Fruit fly (Drosophila melanogaster): ENCODE measurements around the gene CG6026.
A peak's percentile ranks its signal among the peaks of the same experiment; 100 is the strongest.

The CG6026 gene

dm6 chr3R:18998370-18998769, 35.0 kb upstream of the CG6026 start:
- TF ChIP-seq Gug (GFP tag; IDR thresholded peaks at IDR 0.05) (0 out of 4 replicates have a peak, but pooled peaks have one; percentile 18), mirr (GFP tag; optimal IDR thresholded peaks at IDR 0.05) (no peak), CG7839 (tag; optimal IDR thresholded peaks at IDR 0.05) (peak; percentile 18), prd (optimal IDR thresholded peaks at IDR 0.05) (no peak), prd (GFP tag; IDR thresholded peaks at IDR 0.05) (peak; percentile 55; the same call in 1 of the 3 replicates), Drgx (GFP tag; IDR thresholded peaks at IDR 0.05) (0 out of 2 replicates have a peak, but pooled peaks have one; percentile 5), mam (GFP tag; optimal IDR thresholded peaks at IDR 0.05) (peak; percentile 30), kah (GFP tag; optimal IDR thresholded peaks at IDR 0.05) (no peak), bsh (GFP tag; optimal IDR thresholded peaks at IDR 0.05) (peak in 1 of 2 experiments; percentile 47), lmd (GFP tag; IDR thresholded peaks at IDR 0.05) (0 out of 2 replicates have a peak, but pooled peaks have one; percentile 18), CG11456 (GFP tag; IDR thresholded peaks at IDR 0.05) (0 out of 3 replicates have a peak, but pooled peaks have one; percentile 18), sens (GFP tag) (peak; percentile 10), slbo (GFP tag; IDR thresholded peaks at IDR 0.05) (peak; percentile 47), chn (GFP tag; optimal IDR thresholded peaks at IDR 0.05) (no peak), wdn (GFP tag; IDR thresholded peaks at IDR 0.05) (0 out of 2 replicates have a peak, but pooled peaks have one; percentile 10), CG8765 (GFP tag; IDR thresholded peaks at IDR 0.05) (0 out of 2 replicates have a peak, but pooled peaks have one; percentile 15), CG12744 (GFP tag; optimal IDR thresholded peaks at IDR 0.05) (no peak), ind (GFP tag; optimal IDR thresholded peaks at IDR 0.05) (peak; percentile 33), zfh1 (GFP tag; IDR thresholded peaks at IDR 0.05) (0 out of 3 replicates have a peak, but pooled peaks have one; percentile 7), ranshi (GFP tag; IDR thresholded peaks at IDR 0.05) (peak; percentile 41; the same call in 1 of the 2 replicates), CG8944 (GFP tag; optimal IDR thresholded peaks at IDR 0.05) (peak; percentile 1), Med (GFP tag) (peak; percentile 64), CG11696 (GFP tag; IDR thresholded peaks at IDR 0.05) (no peak), CG32532 (GFP tag; IDR thresholded peaks at IDR 0.05) (peak; percentile 25; the same call in 1 of the 2 replicates), CG32772 (GFP tag; IDR thresholded peaks at IDR 0.05) (peak; percentile 48; the same call in 1 of the 2 replicates), grn (GFP tag; optimal IDR thresholded peaks at IDR 0.05) (no peak), vvl (GFP tag; IDR thresholded peaks at IDR 0.05) (peak; percentile 7; the same call in 1 of the 2 replicates), eve (GFP tag; optimal IDR thresholded peaks at IDR 0.05) (no peak), sisA (GFP tag; IDR thresholded peaks at IDR 0.05) (peak; percentile 37; the same call in 1 of the 2 replicates), Atf-2 (GFP tag; optimal IDR thresholded peaks at IDR 0.05) (peak; percentile 5), Ets65A (GFP tag) (peak; percentile 83), ems (GFP tag; optimal IDR thresholded peaks at IDR 0.05) (peak; percentile 25), Ptx1 (GFP tag; IDR thresholded peaks at IDR 0.05) (0 out of 2 replicates have a peak, but pooled peaks have one; percentile 17), crol (GFP tag; IDR thresholded peaks at IDR 0.05) (no peak), dysf (GFP tag; IDR thresholded peaks at IDR 0.05) (peak; percentile 38; the same call in 1 of the 3 replicates), phol (tag; optimal IDR thresholded peaks at IDR 0.05) (peak; percentile 12), ssp (GFP tag; IDR thresholded peaks at IDR 0.05) (peak; percentile 15; the same call in 1 of the 2 replicates), tin (GFP tag; optimal IDR thresholded peaks at IDR 0.05) (peak; percentile 8), kay (GFP tag; optimal IDR thresholded peaks at IDR 0.05) (no peak), CG8290 (GFP tag; optimal IDR thresholded peaks at IDR 0.05) (no peak), CG8290 (tag; optimal IDR thresholded peaks at IDR 0.05) (peak in 1 of 2 experiments; percentile 46), hth (optimal IDR thresholded peaks at IDR 0.05) (no peak)

- TF ChIP-seq CkIIα-i1 (GFP tag; IDR thresholded peaks at IDR 0.05) (no peak), Camta (GFP tag; optimal IDR thresholded peaks at IDR 0.05) (no peak), CG4820 (GFP tag; optimal IDR thresholded peaks at IDR 0.05) (no peak), otp (GFP tag; IDR thresholded peaks at IDR 0.05) (peak; percentile 70), CG33557 (GFP tag; optimal IDR thresholded peaks at IDR 0.05) (peak; percentile 17), Scr (GFP tag; IDR thresholded peaks at IDR 0.05; ENCODE audit: partially characterized antibody) (no peak), her (GFP tag; optimal IDR thresholded peaks at IDR 0.05) (no peak), chn (GFP tag; optimal IDR thresholded peaks at IDR 0.05) (no peak), ci (GFP tag; IDR thresholded peaks at IDR 0.05) (0 out of 3 replicates have a peak, but pooled peaks have one; percentile 38), CG4360 (GFP tag; IDR thresholded peaks at IDR 0.05) (no peak), Hr78 (GFP tag; optimal IDR thresholded peaks at IDR 0.05) (peak in 1 of 2 experiments; percentile 6), CG12071 (GFP tag; optimal IDR thresholded peaks at IDR 0.05) (peak; percentile 26), sd (tag; optimal IDR thresholded peaks at IDR 0.05) (peak; percentile 39)
Measured at dm6 chr3R:18999906-19000451, 33.4 kb upstream of the CG6026 start.
